Fruit fly (Drosophila melanogaster) whole organism: ENCODE measurements around the gene feo.

Source experiments
- Dll ChIP-seq: fragments of >200 bp; optimal IDR thresholded peaks from 2 replicates; lab custom pipeline; 2017
- pan ChIP-seq: fragments of >200 bp; optimal IDR thresholded peaks from 2 replicates; lab custom pipeline; 2017
- usp ChIP-seq: fragments of >200 bp; optimal IDR thresholded peaks from 2 replicates; lab custom pipeline; 2017; ENCODE audit warnings: missing biosample characterization, missing genetic modification characterization, mixed read lengths

dm6 chrX:10882786-10883185 is 28.1 kb upstream of the feo start:
- no peak for TF ChIP-seq Dll (lab: Kevin White, UChicago)
- no peak for TF ChIP-seq pan (lab: Kevin White, UChicago)
- no peak for TF ChIP-seq usp (GFP tag; lab: Kevin White, UChicago)
